Worm (Caenorhabditis elegans) whole organism, L4 larva: ENCODE measurements around the gene cnc-8.

Experiments
- ama-1 ChIP-seq: fragments of 150-350 bp; optimal IDR thresholded peaks from 2 replicates; lab custom pipeline; 2014; ENCODE audit warnings: inconsistent platforms, mixed read lengths
- ces-1 ChIP-seq: fragments of 150-350 bp; sonication (generic microtip); optimal IDR thresholded peaks from 4 replicates; lab custom pipeline; 2014; ENCODE audit warnings: missing biosample characterization, missing genetic modification reagents, missing genetic modification characterization
- dmd-6 ChIP-seq: fragments of 200-800 bp; sonication (Bioruptor generic); IDR thresholded peaks from 2 replicates; pipeline ENCODE4 v1.3.6; 2022; ENCODE audit warnings: missing genetic modification reagents, missing genetic modification characterization, missing compliant biosample characterization
- nhr-111 ChIP-seq: fragments of 200-800 bp; sonication (Bioruptor generic); optimal IDR thresholded peaks from 2 replicates; lab custom pipeline; 2018; ENCODE audit warnings: mild to moderate bottlenecking, missing genetic modification characterization, missing compliant biosample characterization
- nhr-28 ChIP-seq: fragments of 150-350 bp; optimal IDR thresholded peaks from 2 replicates; lab custom pipeline; 2014; ENCODE audit warnings: missing biosample characterization, missing genetic modification characterization

DNA sequence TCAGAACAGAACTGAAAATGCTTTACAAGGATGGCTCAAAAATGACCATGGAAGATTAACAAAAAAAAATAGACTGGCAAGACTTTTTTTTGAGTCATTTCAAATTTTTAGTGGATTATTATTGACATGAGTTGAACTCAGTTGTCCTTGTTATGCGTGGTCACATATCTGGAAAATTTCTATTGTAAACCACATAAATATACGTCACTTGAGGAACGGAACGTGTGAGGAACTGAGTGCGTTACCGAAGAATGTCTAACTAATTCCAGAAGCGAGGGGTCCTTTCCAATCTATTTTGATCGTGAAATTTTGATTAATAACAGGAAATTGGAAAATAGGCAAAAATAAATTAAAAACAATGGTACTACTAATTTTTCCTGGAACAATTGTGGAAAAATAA, 44.1 kb upstream of the cnc-8 start:
- TF ChIP-seq ces-1 (GFP tag; lab: Kevin White, UChicago): no peak
- no peak for TF ChIP-seq nhr-28
- TF ChIP-seq dmd-6 (GFP tag; lab: Robert Waterston, UW): no peak
- no peak for TF ChIP-seq ama-1 (lab: Kevin White, UChicago)
- TF ChIP-seq nhr-111 (GFP tag; lab: Kevin White, UChicago): no peak
